Worm (Caenorhabditis elegans) whole organism, L4 larva: ENCODE data around the gene B0393.4.
"Not testable (repeated sequence)": the region's sequence is repeated elsewhere in the genome, so short reads cannot be mapped to it uniquely, and the experiment has no call there.

Experiments
- ceh-82 ChIP-seq: sonication (generic microtip); optimal IDR thresholded peaks from 2 replicates; lab custom pipeline; 2017; ENCODE audit warnings: missing biosample characterization, missing genetic modification characterization
- ces-1 ChIP-seq: fragments of 150-350 bp; sonication (generic microtip); optimal IDR thresholded peaks from 4 replicates; lab custom pipeline; 2014; ENCODE audit warnings: missing biosample characterization, missing genetic modification reagents, missing genetic modification characterization
- dve-1 ChIP-seq: sonication (generic microtip); optimal IDR thresholded peaks from 2 replicates; lab custom pipeline; 2017; ENCODE audit warnings: antibody characterized with exemption, mild to moderate bottlenecking, missing genetic modification characterization, missing compliant biosample characterization; ENCODE audit not compliant: insufficient read depth
- mep-1 ChIP-seq: fragments of 150-350 bp; sonication (generic microtip); optimal IDR thresholded peaks from 3 replicates; lab custom pipeline; 2014; ENCODE audit warnings: missing biosample characterization, missing genetic modification characterization
- nhr-42 ChIP-seq: fragments of 200-800 bp; sonication (Bioruptor generic); IDR thresholded peaks from 2 replicates; pipeline ENCODE4 v1.3.6; 2022; ENCODE audit warnings: missing genetic modification characterization, missing compliant biosample characterization
- unc-62 ChIP-seq, 3 experiments: fragments of 150-350 bp in 1 of 3; sonication (generic microtip); optimal IDR thresholded peaks in 2 of 3; peaks in 1 of 3; 1 replicate in 1 of 3; 2 replicates in 2 of 3; lab custom pipeline; 2014 to 2017; ENCODE audit warnings: missing biosample characterization in 3 of 3, missing genetic modification characterization in 3 of 3, missing genetic modification reagents in 3 of 3, missing genotype in 1 of 3

DNA sequence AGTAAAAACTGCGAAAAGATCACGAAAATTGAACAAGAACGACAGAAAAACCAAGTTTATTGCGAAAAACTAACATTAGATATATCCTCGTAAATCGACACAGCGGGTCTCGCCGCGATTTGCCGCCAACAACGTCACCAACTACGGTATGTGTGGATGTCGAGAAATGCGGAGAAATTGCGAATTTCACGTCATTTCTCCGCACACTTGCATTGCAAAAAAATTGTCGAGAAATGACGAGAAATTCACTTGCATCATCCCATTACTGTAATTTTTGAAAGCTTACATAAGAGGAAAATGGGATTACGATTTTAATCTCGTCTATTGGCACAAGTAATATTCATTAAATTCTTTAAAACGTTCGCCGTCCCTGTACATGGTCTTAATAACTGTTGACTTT, 10.8 kb downstream of the B0393.4 start:
- 0 out of 2 replicates have a peak, but pooled peaks have one; percentile 19 for TF ChIP-seq nhr-42 (GFP tag; lab: Robert Waterston, UW)
- not testable (repeated sequence) for TF ChIP-seq dve-1 (tag; lab: Kevin White, UChicago); ces-1 (GFP tag; lab: Kevin White, UChicago); ceh-82 (tag; lab: Kevin White, UChicago); mep-1 (tag; lab: Kevin White, UChicago); unc-62 (GFP tag; optimal IDR thresholded peaks at IDR 0.05 in 1 of 2; lab: Kevin White, UChicago); unc-62 (tag; optimal IDR thresholded peaks at IDR 0.05; lab: Kevin White, UChicago)
